Worm (Caenorhabditis elegans): Measurements from ENCODE around the gene F44E5.4.

Gene F44E5.4

DNA sequence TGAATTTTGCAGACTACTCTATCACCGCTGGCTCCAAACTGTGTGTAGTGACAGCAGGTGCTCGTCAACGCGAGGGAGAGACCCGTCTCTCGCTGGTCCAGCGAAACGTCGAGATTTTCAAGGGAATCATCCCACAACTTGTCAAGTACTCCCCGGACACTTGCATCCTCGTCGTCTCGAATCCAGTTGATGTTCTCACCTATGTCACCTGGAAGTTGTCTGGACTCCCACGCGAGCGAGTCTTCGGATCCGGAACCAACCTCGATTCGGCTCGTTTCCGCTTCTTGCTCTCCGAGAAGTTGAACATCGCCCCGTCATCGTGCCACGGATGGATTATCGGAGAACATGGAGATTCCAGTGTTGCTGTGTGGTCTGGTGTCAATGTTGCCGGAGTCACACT is 33.5 kb downstream of the F44E5.4 start:
- TF ChIP-seq tra-1 (GFP tag; IDR thresholded peaks at IDR 0.05), result no peak
- TF ChIP-seq fos-1 (tag; optimal IDR thresholded peaks at IDR 0.05), result no peak
- TF ChIP-seq T20F7.1 (GFP tag; optimal IDR thresholded peaks at IDR 0.05), result no peak
- TF ChIP-seq hlh-30 (tag; optimal IDR thresholded peaks at IDR 0.05; ENCODE audit: insufficient read depth), result no peak
- no peak for TF ChIP-seq sdz-12 (GFP tag; optimal IDR thresholded peaks at IDR 0.05)
- TF ChIP-seq F37D6.2 (tag; optimal IDR thresholded peaks at IDR 0.05), result no peak
- TF ChIP-seq aly-2 (tag; optimal IDR thresholded peaks at IDR 0.05), result no peak
- TF ChIP-seq zfp-3 (GFP tag; conservative IDR thresholded peaks at IDR 0.05), result no peak
- TF ChIP-seq aha-1 (tag), result peak; percentile 85
- no peak for TF ChIP-seq nhr-48 (tag; optimal IDR thresholded peaks at IDR 0.05)
- TF ChIP-seq F44E2.7 (GFP tag; IDR thresholded peaks at IDR 0.05), result no peak
- TF ChIP-seq mep-1 (tag; optimal IDR thresholded peaks at IDR 0.05), result no peak
- peak; percentile 39; the same call in 1 of the 2 replicates for TF ChIP-seq set-16 (GFP tag; IDR thresholded peaks at IDR 0.05)
- no peak for TF ChIP-seq pqm-1 (tag; optimal IDR thresholded peaks at IDR 0.05)

DNA sequence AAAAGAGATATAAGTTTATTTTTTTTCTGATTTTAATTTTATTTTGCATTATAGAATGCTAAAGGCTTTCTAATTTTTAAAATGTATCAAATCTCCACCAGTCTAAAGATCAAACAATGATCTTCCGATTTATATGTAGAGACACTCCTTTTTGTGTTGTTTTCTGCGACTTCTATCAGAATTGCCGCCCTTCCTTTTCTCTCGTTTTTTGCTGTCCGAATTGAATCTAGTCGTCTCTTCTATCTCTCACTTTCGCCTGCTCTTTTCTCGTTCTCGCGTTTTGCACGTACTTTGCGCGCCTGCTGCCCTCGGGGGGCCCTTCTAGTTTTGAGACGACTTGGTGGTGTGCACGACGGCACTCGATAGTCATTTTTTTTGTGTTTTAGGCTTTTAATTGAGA is 34.7 kb downstream of the F44E5.4 start:
- TF ChIP-seq snpc-4 (tag; optimal IDR thresholded peaks at IDR 0.05) (no peak), nhr-48 (tag; optimal IDR thresholded peaks at IDR 0.05) (no peak), hlh-30 (tag; optimal IDR thresholded peaks at IDR 0.05; ENCODE audit: insufficient read depth) (peak; percentile 50), dmd-6 (GFP tag; IDR thresholded peaks at IDR 0.05) (peak; percentile 28; the same call in 1 of the 2 replicates), ceh-20 (GFP tag; IDR thresholded peaks at IDR 0.05) (peak; percentile 50; the same call in 1 of the 2 replicates), pqm-1 (tag; optimal IDR thresholded peaks at IDR 0.05) (no peak), rbr-2 (tag; optimal IDR thresholded peaks at IDR 0.05) (peak; percentile 30), pha-4 (GFP tag; IDR thresholded peaks at IDR 0.05) (no peak), pha-4 (tag; optimal IDR thresholded peaks at IDR 0.05) (no peak), hmg-1.1 (GFP tag; IDR thresholded peaks at IDR 0.05) (peak; percentile 49; the same call in 1 of the 2 replicates), zfp-3 (GFP tag; conservative IDR thresholded peaks at IDR 0.05) (peak; percentile 46; the same call in 1 of the 2 replicates), T20F7.1 (GFP tag; optimal IDR thresholded peaks at IDR 0.05) (peak; percentile 31), hif-1 (tag; optimal IDR thresholded peaks at IDR 0.05) (peak; percentile 78 to 99), sdz-12 (GFP tag; optimal IDR thresholded peaks at IDR 0.05) (no peak), lsy-2 (tag; optimal IDR thresholded peaks at IDR 0.05) (peak in 1 of 2 experiments; percentile 75), nhr-237 (tag; optimal IDR thresholded peaks at IDR 0.05) (no peak), nhr-28 (tag; optimal IDR thresholded peaks at IDR 0.05) (peak; percentile 44), spr-1 (tag; optimal IDR thresholded peaks at IDR 0.05) (peak; percentile 45), unc-62 (GFP tag; optimal IDR thresholded peaks at IDR 0.05 in 1 of 2) (peak in 1 of 2 experiments; percentile 92), unc-62 (tag; optimal IDR thresholded peaks at IDR 0.05) (no peak), mes-2 (tag; optimal IDR thresholded peaks at IDR 0.05; ENCODE audit: poor library complexity, severe bottlenecking) (peak; percentile 18), dve-1 (tag; optimal IDR thresholded peaks at IDR 0.05; ENCODE audit: insufficient read depth) (no peak), mep-1 (tag; optimal IDR thresholded peaks at IDR 0.05) (peak; percentile 65), ctbp-1 (GFP tag; IDR thresholded peaks at IDR 0.05) (peak; percentile 61; the same call in 1 of the 2 replicates), aha-1 (tag) (peak; percentile 100), mdl-1 (tag; optimal IDR thresholded peaks at IDR 0.05) (peak; percentile 36 to 55), hlh-11 (tag; optimal IDR thresholded peaks at IDR 0.05) (peak; percentile 53), lin-13 (GFP tag; optimal IDR thresholded peaks at IDR 0.05) (peak; percentile 36), F37D6.2 (tag; optimal IDR thresholded peaks at IDR 0.05) (peak; percentile 2)

DNA sequence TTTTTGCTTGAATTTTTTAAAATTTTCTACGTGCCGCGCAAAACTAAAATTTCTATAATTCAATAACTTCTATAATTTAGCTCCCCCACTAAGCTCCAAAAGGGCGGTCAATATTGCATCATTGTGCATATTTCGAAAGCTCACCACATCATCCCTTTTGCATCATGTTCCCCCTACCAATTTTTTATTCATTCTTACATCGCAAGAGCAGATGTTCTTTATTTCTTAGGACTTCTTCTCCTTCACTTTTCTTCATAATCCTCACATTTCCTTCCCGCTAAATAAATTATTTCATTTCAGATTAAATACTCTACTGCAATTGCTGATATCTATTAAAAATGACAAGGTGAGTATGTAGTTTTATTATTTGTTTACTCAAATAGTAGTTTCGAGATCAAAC is 35.2 kb downstream of the F44E5.4 start, which contains the start of gene ldh-1:
Gene ldh-1 (plus strand): TSS at position 301 of the 400 bp plus-strand sequence.
- no peak for TF ChIP-seq daf-16 (GFP tag; optimal IDR thresholded peaks at IDR 0.05)
- peak; percentile 24 for TF ChIP-seq daf-16 (tag; optimal IDR thresholded peaks at IDR 0.05)
- TF ChIP-seq unc-39 (tag; optimal IDR thresholded peaks at IDR 0.05), result no peak
